Worm (Caenorhabditis elegans): ENCODE data around the gene mig-39.

DNA sequence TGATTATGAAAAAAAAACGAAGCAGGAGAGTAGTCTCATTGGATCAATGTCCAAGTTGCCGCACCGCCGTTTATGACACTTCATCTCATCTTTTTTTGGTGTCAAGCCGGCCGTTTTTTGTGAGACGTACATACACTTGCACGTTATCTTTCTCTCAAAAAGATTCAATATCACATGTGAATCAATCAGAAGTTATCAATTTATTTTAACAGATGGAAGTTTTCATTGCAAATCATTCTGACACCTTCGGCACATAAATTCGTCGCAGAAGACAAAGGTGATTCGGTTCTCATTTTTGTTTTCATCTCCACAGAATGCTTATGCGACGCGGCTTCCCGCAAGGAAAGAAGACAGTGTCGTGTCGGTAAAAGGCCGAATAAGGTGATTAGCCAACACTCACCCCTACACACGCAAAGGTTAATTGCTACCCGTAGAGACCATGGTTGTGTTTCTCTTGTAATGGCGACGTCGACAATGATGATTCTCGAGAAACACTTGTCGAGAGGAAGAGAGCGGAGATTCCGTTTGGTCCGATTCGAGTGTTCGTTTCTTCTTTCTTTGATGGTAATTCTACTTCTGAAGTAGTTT lies 37.4 kb downstream of the mig-39 start:
- TF ChIP-seq nhr-237 (tag; optimal IDR thresholded peaks at IDR 0.05) (no peak), unc-62 (GFP tag; optimal IDR thresholded peaks at IDR 0.05) (no peak), F13H6.1 (tag; optimal IDR thresholded peaks at IDR 0.05) (no peak)

Data from whole organism, L2 larva.